Fruit fly (Drosophila melanogaster): ENCODE data around the gene CG14340.

CG14340 gene

dm6 chr2L:1072184-1072583 is 40.6 kb upstream of the CG14340 start:
- no peak for TF ChIP-seq CG31627 (GFP tag; optimal IDR thresholded peaks at IDR 0.05)
- peak; percentile 52 for TF ChIP-seq vri (GFP tag; optimal IDR thresholded peaks at IDR 0.05)
- peak; percentile 77 for TF ChIP-seq spab (GFP tag; optimal IDR thresholded peaks at IDR 0.05)
- peak; percentile 80 for TF ChIP-seq net (GFP tag; optimal IDR thresholded peaks at IDR 0.05)
- peak; percentile 60 for TF ChIP-seq Lpt (GFP tag; optimal IDR thresholded peaks at IDR 0.05)
- TF ChIP-seq cyc (GFP tag; optimal IDR thresholded peaks at IDR 0.05), result no peak
- TF ChIP-seq OdsH (GFP tag; optimal IDR thresholded peaks at IDR 0.05), result peak; percentile 73
- no peak for TF ChIP-seq Blimp-1 (GFP tag; optimal IDR thresholded peaks at IDR 0.05)
- peak; percentile 37 for TF ChIP-seq dsx (GFP tag; optimal IDR thresholded peaks at IDR 0.05; ENCODE audit: poor library complexity, severe bottlenecking)
- no peak for TF ChIP-seq Smox (GFP tag; optimal IDR thresholded peaks at IDR 0.05)
- peak; percentile 56 for TF ChIP-seq CG8632 (GFP tag; optimal IDR thresholded peaks at IDR 0.05)
- peak; percentile 75 for TF ChIP-seq CG1621 (tag; optimal IDR thresholded peaks at IDR 0.05)
- peak; percentile 74 for TF ChIP-seq pdm3 (GFP tag; optimal IDR thresholded peaks at IDR 0.05)
- peak; percentile 73 for TF ChIP-seq CG10669 (GFP tag; optimal IDR thresholded peaks at IDR 0.05)
- peak; percentile 60 for TF ChIP-seq fd59A (GFP tag; optimal IDR thresholded peaks at IDR 0.05)
- peak; percentile 51 for TF ChIP-seq CG6792 (GFP tag; optimal IDR thresholded peaks at IDR 0.05)
- peak; percentile 73 for TF ChIP-seq CG3919 (GFP tag; optimal IDR thresholded peaks at IDR 0.05)
- peak; percentile 89 for TF ChIP-seq Hr38 (GFP tag; optimal IDR thresholded peaks at IDR 0.05)
- TF ChIP-seq CG32006 (GFP tag; optimal IDR thresholded peaks at IDR 0.05), result peak; percentile 68
- TF ChIP-seq Eip75B (GFP tag; optimal IDR thresholded peaks at IDR 0.05), result peak; percentile 35
- peak; percentile 70; the same call in 2 of the 3 replicates for TF ChIP-seq CG8119 (GFP tag; IDR thresholded peaks at IDR 0.05)
- peak; percentile 84 for TF ChIP-seq CG10631 (GFP tag; optimal IDR thresholded peaks at IDR 0.05)
- peak; percentile 20 for TF ChIP-seq CG34406 (GFP tag; optimal IDR thresholded peaks at IDR 0.05)
- TF ChIP-seq salr (GFP tag; optimal IDR thresholded peaks at IDR 0.05), result peak; percentile 66 to 67
- TF ChIP-seq topi (GFP tag; optimal IDR thresholded peaks at IDR 0.05), result no peak
- peak; percentile 26 to 61 for TF ChIP-seq ss (GFP tag; optimal IDR thresholded peaks at IDR 0.05)
- no peak for TF ChIP-seq lz (GFP tag; optimal IDR thresholded peaks at IDR 0.05)
- TF ChIP-seq CG6163 (GFP tag; IDR thresholded peaks at IDR 0.05), result peak; percentile 81
- TF ChIP-seq CG3032 (tag; optimal IDR thresholded peaks at IDR 0.05), result peak; percentile 58
- TF ChIP-seq Ets96B (tag; optimal IDR thresholded peaks at IDR 0.05), result peak; percentile 43
- no peak for TF ChIP-seq fd85E (GFP tag; optimal IDR thresholded peaks at IDR 0.05)
- TF ChIP-seq CG6808 (GFP tag; optimal IDR thresholded peaks at IDR 0.05), result peak; percentile 64
- TF ChIP-seq Met (GFP tag; optimal IDR thresholded peaks at IDR 0.05), result no peak
- peak; percentile 34; the same call in 1 of the 2 replicates for TF ChIP-seq CG11294 (GFP tag; IDR thresholded peaks at IDR 0.05)
- TF ChIP-seq fkh (GFP tag; optimal IDR thresholded peaks at IDR 0.05), result peak; percentile 100
- peak; percentile 35 for TF ChIP-seq Hr4 (GFP tag; optimal IDR thresholded peaks at IDR 0.05)
- TF ChIP-seq CG11762 (GFP tag; optimal IDR thresholded peaks at IDR 0.05; ENCODE audit: insufficient read depth), result peak; percentile 61
- peak; percentile 70 for TF ChIP-seq CG7368 (GFP tag; optimal IDR thresholded peaks at IDR 0.05)
- TF ChIP-seq Eip78C (GFP tag), result peak; percentile 89
- TF ChIP-seq achi (GFP tag; optimal IDR thresholded peaks at IDR 0.05), result peak; percentile 73
- TF ChIP-seq Sox14 (GFP tag; optimal IDR thresholded peaks at IDR 0.05), result peak; percentile 3
- TF ChIP-seq Eip93F (GFP tag; optimal IDR thresholded peaks at IDR 0.05), result no peak
- TF ChIP-seq dac (GFP tag; optimal IDR thresholded peaks at IDR 0.05), result peak; percentile 15
- TF ChIP-seq CG6854 (GFP tag; optimal IDR thresholded peaks at IDR 0.05), result no peak
- TF ChIP-seq CG4318 (GFP tag; optimal IDR thresholded peaks at IDR 0.05), result peak; percentile 18
- TF ChIP-seq CG9139 (GFP tag; optimal IDR thresholded peaks at IDR 0.05), result peak; percentile 51
- peak; percentile 78 for TF ChIP-seq eg (GFP tag; IDR thresholded peaks at IDR 0.05)
- peak; percentile 69 for TF ChIP-seq acj6 (GFP tag; optimal IDR thresholded peaks at IDR 0.05)
- peak; percentile 36; the same call in 1 of the 2 replicates for TF ChIP-seq CG15336 (GFP tag; IDR thresholded peaks at IDR 0.05)
- peak; percentile 3 for TF ChIP-seq CG8319 (GFP tag; optimal IDR thresholded peaks at IDR 0.05)
- TF ChIP-seq Gug (GFP tag; IDR thresholded peaks at IDR 0.05), result peak; percentile 68
- no peak for TF ChIP-seq svp (GFP tag)
